Worm (Caenorhabditis elegans) whole organism, L1 larva: ENCODE results near the gene aly-1.
A peak's percentile ranks its signal among the peaks of the same experiment; 100 is the strongest.

ENCODE experiments used
- C04F5.9 ChIP-seq: sonication (generic microtip); optimal IDR thresholded peaks from 2 replicates; lab custom pipeline; 2016; ENCODE audit warnings: missing genetic modification characterization, missing compliant biosample characterization
- C16A3.4 ChIP-seq: fragments of 150-350 bp; optimal IDR thresholded peaks from 2 replicates; lab custom pipeline; 2014; ENCODE audit warnings: missing biosample characterization, missing genetic modification characterization
- C34B4.2 ChIP-seq: sonication (generic microtip); optimal IDR thresholded peaks from 2 replicates; lab custom pipeline; 2017; ENCODE audit warnings: mild to moderate bottlenecking, missing genetic modification characterization, missing compliant biosample characterization
- Y116A8C.19 ChIP-seq: sonication (generic microtip); optimal IDR thresholded peaks from 2 replicates; lab custom pipeline; 2016; ENCODE audit warnings: missing compliant biosample characterization, missing genetic modification characterization, borderline replicate concordance
- blmp-1 ChIP-seq: fragments of 150-350 bp; optimal IDR thresholded peaks from 2 replicates; lab custom pipeline; 2014; ENCODE audit warnings: missing biosample characterization, missing genetic modification characterization
- ceh-8 ChIP-seq: fragments of 200-800 bp; sonication (Bioruptor generic); optimal IDR thresholded peaks from 2 replicates; lab custom pipeline; 2018; ENCODE audit warnings: mild to moderate bottlenecking, missing genetic modification characterization, moderate library complexity, missing compliant biosample characterization
- ceh-88 ChIP-seq: fragments of 200-800 bp; sonication (Bioruptor generic); IDR thresholded peaks from 2 replicates; pipeline ENCODE4 v1.3.6; 2022; ENCODE audit warnings: missing genetic modification characterization, missing compliant biosample characterization
- efl-3 ChIP-seq: fragments of 200-800 bp; sonication (Bioruptor generic); optimal IDR thresholded peaks from 2 replicates; lab custom pipeline; 2018; ENCODE audit warnings: mild to moderate bottlenecking, missing genetic modification characterization, missing compliant biosample characterization
- elt-2 ChIP-seq: sonication (generic microtip); optimal IDR thresholded peaks from 2 replicates; lab custom pipeline; 2016; ENCODE audit warnings: missing genetic modification characterization, mild to moderate bottlenecking, inconsistent platforms, missing compliant biosample characterization, missing genetic modification reagents
- ets-5 ChIP-seq: fragments of 200-800 bp; sonication (Bioruptor generic); IDR thresholded peaks from 2 replicates; pipeline ENCODE4 v1.3.6; 2022; ENCODE audit warnings: missing genetic modification characterization, missing compliant biosample characterization
- fkh-10 ChIP-seq: sonication (generic microtip); optimal IDR thresholded peaks from 2 replicates; lab custom pipeline; 2017; ENCODE audit warnings: missing biosample characterization, missing genetic modification reagents, missing genetic modification characterization
- fkh-4 ChIP-seq: sonication (generic microtip); optimal IDR thresholded peaks from 2 replicates; lab custom pipeline; 2016; ENCODE audit warnings: missing compliant biosample characterization, missing genetic modification characterization, borderline replicate concordance
- fkh-8 ChIP-seq: sonication (generic microtip); optimal IDR thresholded peaks from 2 replicates; lab custom pipeline; 2016; ENCODE audit warnings: mild to moderate bottlenecking, missing genetic modification characterization, missing compliant biosample characterization
- fos-1 ChIP-seq: fragments of 150-350 bp; optimal IDR thresholded peaks from 2 replicates; lab custom pipeline; 2014; ENCODE audit warnings: missing biosample characterization, missing genetic modification characterization
- hlh-17 ChIP-seq: fragments of 200-800 bp; sonication (Bioruptor generic); optimal IDR thresholded peaks from 2 replicates; lab custom pipeline; 2018; ENCODE audit warnings: missing genetic modification characterization, mild to moderate bottlenecking, missing compliant biosample characterization, moderate library complexity, borderline replicate concordance
- hlh-4 ChIP-seq: sonication (generic microtip); optimal IDR thresholded peaks from 2 replicates; lab custom pipeline; 2016; ENCODE audit warnings: mild to moderate bottlenecking, missing genetic modification characterization, missing compliant biosample characterization
- hpl-2 ChIP-seq: fragments of 150-350 bp; optimal IDR thresholded peaks from 2 replicates; lab custom pipeline; 2014; ENCODE audit warnings: missing biosample characterization, missing genetic modification reagents, missing genetic modification characterization
- isw-1 ChIP-seq: fragments of 200-800 bp; sonication (Bioruptor generic); IDR thresholded peaks from 2 replicates; pipeline ENCODE4 v1.3.6; 2022; ENCODE audit warnings: missing genetic modification characterization, missing compliant biosample characterization
- lin-13 ChIP-seq: fragments of 150-350 bp; optimal IDR thresholded peaks from 2 replicates; lab custom pipeline; 2014; ENCODE audit warnings: missing biosample characterization, missing genetic modification reagents, missing genetic modification characterization
- lin-14 ChIP-seq: fragments of 200-800 bp; sonication (Bioruptor generic); optimal IDR thresholded peaks from 2 replicates; lab custom pipeline; 2018; ENCODE audit warnings: mild to moderate bottlenecking, missing genetic modification characterization, moderate library complexity, missing compliant biosample characterization
- lin-15B ChIP-seq: fragments of 150-350 bp; sonication (generic microtip); optimal IDR thresholded peaks from 3 replicates; lab custom pipeline; 2014; ENCODE audit warnings: missing biosample characterization, missing genetic modification characterization
- lin-35 ChIP-seq, 2 experiments: fragments of 150-350 bp; optimal IDR thresholded peaks; 2 replicates each; lab custom pipeline; 2014; ENCODE audit warnings: missing biosample characterization in 2 of 2, missing genetic modification characterization in 2 of 2, missing genetic modification reagents in 2 of 2
- lir-3 ChIP-seq: sonication (generic microtip); optimal IDR thresholded peaks from 2 replicates; lab custom pipeline; 2016; ENCODE audit warnings: mild to moderate bottlenecking, missing genetic modification characterization, moderate library complexity, missing compliant biosample characterization; ENCODE audit not compliant: poor library complexity
- nhr-12 ChIP-seq: sonication (generic microtip); optimal IDR thresholded peaks from 2 replicates; lab custom pipeline; 2017; ENCODE audit warnings: missing biosample characterization, missing genetic modification characterization
- nhr-19 ChIP-seq: fragments of 200-800 bp; sonication (Bioruptor generic); conservative IDR thresholded peaks from 2 replicates; pipeline ENCODE4 v1.3.6; 2022; ENCODE audit warnings: missing genetic modification characterization, missing compliant biosample characterization
- nhr-20 ChIP-seq: sonication (generic microtip); optimal IDR thresholded peaks from 2 replicates; lab custom pipeline; 2016; ENCODE audit warnings: mild to moderate bottlenecking, missing genetic modification characterization, missing compliant biosample characterization
- nhr-71 ChIP-seq: sonication (generic microtip); optimal IDR thresholded peaks from 2 replicates; lab custom pipeline; 2016; ENCODE audit warnings: mild to moderate bottlenecking, missing genetic modification characterization, moderate library complexity, missing compliant biosample characterization
- nhr-76 ChIP-seq: sonication (generic microtip); optimal IDR thresholded peaks from 2 replicates; lab custom pipeline; 2017; ENCODE audit warnings: missing biosample characterization, missing genetic modification characterization
- nhr-84 ChIP-seq: sonication (generic microtip); optimal IDR thresholded peaks from 2 replicates; lab custom pipeline; 2017; ENCODE audit warnings: missing biosample characterization, missing genetic modification characterization
- nhr-90 ChIP-seq: sonication (generic microtip); optimal IDR thresholded peaks from 2 replicates; lab custom pipeline; 2016; ENCODE audit warnings: mild to moderate bottlenecking, missing genetic modification characterization, missing compliant biosample characterization; ENCODE audit not compliant: poor library complexity
- pax-3 ChIP-seq: fragments of 200-800 bp; sonication (Bioruptor generic); optimal IDR thresholded peaks from 2 replicates; lab custom pipeline; 2018; ENCODE audit warnings: mild to moderate bottlenecking, missing genetic modification characterization, moderate library complexity, missing compliant biosample characterization
- pqm-1 ChIP-seq: sonication (generic microtip); optimal IDR thresholded peaks from 3 replicates; lab custom pipeline; 2017; ENCODE audit warnings: missing biosample characterization, missing genetic modification characterization
- snpc-4 ChIP-seq: fragments of 150-350 bp; optimal IDR thresholded peaks from 2 replicates; lab custom pipeline; 2014; ENCODE audit warnings: missing biosample characterization, missing genetic modification characterization
- snu-23 ChIP-seq: sonication (generic microtip); optimal IDR thresholded peaks from 2 replicates; lab custom pipeline; 2016; ENCODE audit warnings: missing genetic modification characterization, missing compliant biosample characterization
- sox-4 ChIP-seq: sonication (generic microtip); optimal IDR thresholded peaks from 2 replicates; lab custom pipeline; 2016; ENCODE audit warnings: missing genetic modification characterization, missing compliant biosample characterization
- sptf-1 ChIP-seq: fragments of 150-350 bp; optimal IDR thresholded peaks from 2 replicates; lab custom pipeline; 2014; ENCODE audit warnings: missing biosample characterization, missing genetic modification characterization
- sup-37 ChIP-seq: fragments of 200-800 bp; sonication (Bioruptor generic); optimal IDR thresholded peaks from 2 replicates; lab custom pipeline; 2018; ENCODE audit warnings: mild to moderate bottlenecking, missing genetic modification characterization, missing compliant biosample characterization
- tlp-1 ChIP-seq: fragments of 150-350 bp; optimal IDR thresholded peaks from 2 replicates; lab custom pipeline; 2014; ENCODE audit warnings: missing biosample characterization, missing genetic modification characterization
- unc-130 ChIP-seq: fragments of 150-350 bp; optimal IDR thresholded peaks from 2 replicates; lab custom pipeline; 2017; ENCODE audit warnings: missing biosample characterization, missing genetic modification characterization, inconsistent platforms
- unc-30 ChIP-seq: sonication (generic microtip); optimal IDR thresholded peaks from 2 replicates; lab custom pipeline; 2017; ENCODE audit warnings: missing biosample characterization, missing genetic modification characterization
- unc-62 ChIP-seq: fragments of 150-350 bp; optimal IDR thresholded peaks from 2 replicates; lab custom pipeline; 2014; ENCODE audit warnings: missing biosample characterization, missing genetic modification reagents, missing genetic modification characterization
- unc-86 ChIP-seq: sonication (generic microtip); optimal IDR thresholded peaks from 2 replicates; lab custom pipeline; 2016; ENCODE audit warnings: missing genetic modification characterization, missing compliant biosample characterization
- xbp-1 ChIP-seq: sonication (generic microtip); optimal IDR thresholded peaks from 2 replicates; lab custom pipeline; 2016; ENCODE audit warnings: missing genetic modification characterization, missing compliant biosample characterization
- zag-1 ChIP-seq: fragments of 150-350 bp; optimal IDR thresholded peaks from 2 replicates; lab custom pipeline; 2014; ENCODE audit warnings: missing biosample characterization, missing genetic modification characterization
- zip-4 ChIP-seq: fragments of 200-800 bp; sonication (Bioruptor generic); optimal IDR thresholded peaks from 2 replicates; lab custom pipeline; 2018; ENCODE audit warnings: mild to moderate bottlenecking, missing genetic modification characterization, moderate library complexity, missing compliant biosample characterization
- ztf-4 ChIP-seq: fragments of 150-350 bp; optimal IDR thresholded peaks from 2 replicates; lab custom pipeline; 2014; ENCODE audit warnings: missing biosample characterization, missing genetic modification characterization

Gene aly-1

DNA sequence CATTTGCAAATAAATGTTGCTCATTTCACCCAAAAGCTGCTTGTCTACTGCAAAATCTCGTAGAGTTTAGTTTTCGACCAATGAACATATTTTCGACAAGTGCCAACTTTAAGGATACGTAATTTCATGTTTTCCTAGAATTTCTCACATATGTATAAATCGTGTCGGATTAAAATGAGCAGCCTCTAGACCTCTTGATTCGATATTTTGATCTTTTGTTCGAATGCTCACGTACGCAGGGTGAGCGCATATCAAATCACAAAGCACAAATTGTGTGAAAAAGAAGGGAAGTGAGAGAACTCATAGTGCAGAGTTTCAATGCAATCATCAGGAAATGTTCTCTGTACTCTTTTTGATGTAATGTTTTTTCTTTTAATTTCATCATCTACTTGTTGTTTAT lies 45.2 kb upstream of the aly-1 start (continued):
- no peak for TF ChIP-seq nhr-12 (tag; lab: Kevin White, UChicago)
- no peak for TF ChIP-seq isw-1 (GFP tag; lab: Robert Waterston, UW)
- TF ChIP-seq nhr-84 (tag; lab: Kevin White, UChicago): no peak
- TF ChIP-seq unc-130 (tag; lab: Kevin White, UChicago): no peak

DNA sequence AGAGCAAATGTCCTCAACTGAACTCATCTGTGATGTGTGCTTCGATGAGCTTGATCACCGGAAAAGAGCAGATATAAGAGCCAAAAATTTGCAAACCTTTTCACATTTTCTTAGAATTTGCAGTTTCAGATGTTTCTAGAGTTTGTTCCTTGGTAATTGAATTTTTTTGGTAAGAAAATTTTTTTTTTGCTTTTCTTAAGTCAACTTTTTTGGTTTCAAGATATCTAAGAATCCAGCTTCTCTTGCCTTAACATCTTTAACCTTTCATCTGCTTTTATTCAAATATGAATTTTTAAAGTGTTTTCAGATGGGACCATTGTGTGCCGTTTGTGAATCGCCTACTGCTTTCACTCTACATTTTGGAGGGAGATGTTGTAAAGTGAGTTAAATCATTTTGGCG lies 39.0 kb upstream of the aly-1 start, which contains the start of gene nhr-11:
nhr-11 (plus strand) TSS at position 301 of the 400 bp plus-strand sequence.
- TF ChIP-seq lin-13 (GFP tag; lab: Kevin White, UChicago) (no peak), ceh-88 (GFP tag; lab: Robert Waterston, UW) (no peak), fkh-8 (peak; percentile 45), pqm-1 (no peak), snpc-4 (tag; lab: Kevin White, UChicago) (no peak), ztf-4 (tag; lab: Kevin White, UChicago) (no peak)

DNA sequence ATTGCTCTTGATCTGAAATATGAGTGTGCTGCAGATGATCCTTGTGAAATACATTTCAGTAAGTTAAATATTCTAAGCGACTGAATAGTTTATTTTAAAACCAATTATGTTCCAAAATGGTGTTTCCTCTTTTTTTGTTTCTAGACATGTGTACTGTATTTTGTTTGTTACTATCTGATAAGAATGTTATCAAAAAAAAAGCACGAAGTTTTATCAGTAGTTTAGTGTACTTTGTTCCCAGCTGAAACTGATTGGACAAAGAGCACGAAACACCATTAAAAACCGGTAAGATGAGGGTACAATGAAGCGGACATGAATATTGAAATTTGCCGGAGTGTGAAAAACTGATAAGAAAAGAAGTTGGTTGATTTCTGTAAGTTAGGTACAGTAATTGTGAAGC lies 38.5 kb upstream of the aly-1 start:
- TF ChIP-seq fkh-10 (GFP tag; lab: Kevin White, UChicago) (no peak), elt-2 (tag; lab: Kevin White, UChicago) (peak; percentile 79)
- TF ChIP-seq, all 84 proteins: peak for 1

DNA sequence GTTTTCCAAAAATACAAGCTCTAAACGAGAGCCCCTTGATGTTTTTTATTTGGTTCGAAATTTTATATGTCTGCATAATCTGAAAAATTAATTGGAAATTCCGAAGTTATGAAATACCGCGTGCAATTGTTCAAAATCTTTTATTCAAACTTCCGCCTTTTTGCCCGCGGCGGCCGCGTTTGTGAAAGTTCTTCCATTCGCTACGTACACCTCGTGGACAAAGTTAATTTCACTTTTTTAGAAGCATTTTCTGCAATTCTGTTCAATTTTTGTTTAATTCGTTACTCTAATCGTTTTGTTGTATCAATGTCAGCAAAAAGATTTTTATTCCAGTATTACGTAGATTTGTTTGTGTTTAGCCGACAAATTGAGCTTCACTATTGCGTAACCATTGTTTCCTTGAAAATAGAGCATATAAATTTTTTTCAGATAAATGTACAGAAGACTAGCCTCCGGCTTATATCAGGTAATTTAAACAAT lies 34.4 kb upstream of the aly-1 start, which contains the start of gene mppb-1:
mppb-1 (plus strand) TSS at position 430 of the 480 bp plus-strand sequence.
- TF ChIP-seq hlh-17 (GFP tag; lab: Kevin White, UChicago) (no peak), ets-5 (GFP tag; lab: Robert Waterston, UW) (no peak), blmp-1 (tag; lab: Kevin White, UChicago) (peak; percentile 99), nhr-20 (tag; lab: Kevin White, UChicago) (peak; percentile 89), Y116A8C.19 (tag; lab: Kevin White, UChicago) (peak; percentile 91), lin-35 (GFP tag; optimal IDR thresholded peaks at IDR 0.05; lab: Kevin White, UChicago) (peak; percentile 97 to 98), unc-30 (no peak), sup-37 (GFP tag; lab: Kevin White, UChicago) (no peak), unc-86 (tag; lab: Kevin White, UChicago) (peak; percentile 81), lin-14 (GFP tag; lab: Kevin White, UChicago) (peak; percentile 82), lir-3 (peak; percentile 97), nhr-71 (peak; percentile 94), pqm-1 (no peak), tlp-1 (tag; lab: Kevin White, UChicago) (no peak), nhr-76 (tag; lab: Kevin White, UChicago) (no peak), C16A3.4 (peak; percentile 81), ceh-8 (GFP tag; lab: Kevin White, UChicago) (peak; percentile 81), zip-4 (GFP tag; lab: Kevin White, UChicago) (peak; percentile 75), fos-1 (tag; lab: Kevin White, UChicago) (peak; percentile 61), nhr-84 (tag; lab: Kevin White, UChicago) (no peak), nhr-19 (GFP tag; lab: Robert Waterston, UW) (peak; percentile 85), C34B4.2 (tag; lab: Kevin White, UChicago) (peak; percentile 32), unc-130 (tag; lab: Kevin White, UChicago) (peak; percentile 88), xbp-1 (tag; lab: Kevin White, UChicago) (peak; percentile 90), lin-15B (tag; lab: Kevin White, UChicago) (peak; percentile 52), elt-2 (tag; lab: Kevin White, UChicago) (peak; percentile 72), sox-4 (tag; lab: Kevin White, UChicago) (peak; percentile 85), nhr-90 (tag; lab: Kevin White, UChicago) (peak; percentile 94), ceh-88 (GFP tag; lab: Robert Waterston, UW) (peak; percentile 70), zag-1 (tag; lab: Kevin White, UChicago) (no peak), C04F5.9 (tag; lab: Kevin White, UChicago) (peak; percentile 84), fkh-4 (peak; percentile 94), sptf-1 (tag; lab: Kevin White, UChicago) (no peak), pax-3 (tag; lab: Kevin White, UChicago) (peak; percentile 93), lin-13 (GFP tag; lab: Kevin White, UChicago) (peak; percentile 80), hpl-2 (GFP tag; lab: Kevin White, UChicago) (no peak), hlh-4 (tag; lab: Kevin White, UChicago) (peak; percentile 8), unc-62 (GFP tag; lab: Kevin White, UChicago) (no peak), snu-23 (GFP tag; lab: Kevin White, UChicago) (peak; percentile 90), efl-3 (GFP tag; lab: Kevin White, UChicago) (peak; percentile 30)
